Fruit fly (Drosophila melanogaster) whole organism, prepupa: ENCODE results near the gene CkIalpha.

Experiments used
- CG11902 ChIP-seq: fragments of 200-800 bp; sonication (Bioruptor generic); optimal IDR thresholded peaks from 3 replicates; lab custom pipeline; 2016; ENCODE audit warnings: missing biosample characterization, missing genetic modification characterization
- CG15336 ChIP-seq: fragments of 200-800 bp; sonication (Bioruptor generic); IDR thresholded peaks from 2 replicates; pipeline ENCODE4 v1.3.6; 2022; ENCODE audit warnings: missing biosample characterization, missing genetic modification characterization
- CG1621 ChIP-seq: fragments of 200-800 bp; sonication (Bioruptor generic); optimal IDR thresholded peaks from 3 replicates; lab custom pipeline; 2018; ENCODE audit warnings: missing biosample characterization, mild to moderate bottlenecking, missing genetic modification characterization
- CG3032 ChIP-seq: fragments of 200-800 bp; optimal IDR thresholded peaks from 2 replicates; lab custom pipeline; 2019; ENCODE audit warnings: missing biosample characterization, mild to moderate bottlenecking, missing genetic modification characterization, moderate library complexity
- CG31627 ChIP-seq: fragments of 200-800 bp; sonication (Bioruptor generic); optimal IDR thresholded peaks from 3 replicates; lab custom pipeline; 2016; ENCODE audit warnings: missing biosample characterization, missing genetic modification characterization
- CG32006 ChIP-seq: fragments of 200-800 bp; sonication (Bioruptor generic); optimal IDR thresholded peaks from 3 replicates; lab custom pipeline; 2017; ENCODE audit warnings: missing biosample characterization, mild to moderate bottlenecking, missing genetic modification characterization
- CG34406 ChIP-seq: fragments of 200-800 bp; sonication (Bioruptor generic); optimal IDR thresholded peaks from 3 replicates; lab custom pipeline; 2016; ENCODE audit warnings: missing biosample characterization, missing genetic modification characterization
- CG6163 ChIP-seq: fragments of 200-800 bp; sonication (Bioruptor generic); IDR thresholded peaks from 3 replicates; pipeline ENCODE4 v1.3.6; 2022; ENCODE audit warnings: missing biosample characterization, missing genetic modification characterization
- CG6792 ChIP-seq: fragments of 200-800 bp; sonication (Bioruptor generic); optimal IDR thresholded peaks from 3 replicates; lab custom pipeline; 2016; ENCODE audit warnings: missing biosample characterization, missing genetic modification characterization
- CG6808 ChIP-seq: fragments of 200-800 bp; sonication (Bioruptor generic); optimal IDR thresholded peaks from 3 replicates; lab custom pipeline; 2017; ENCODE audit warnings: missing biosample characterization, missing genetic modification characterization, mild to moderate bottlenecking, moderate library complexity, missing genetic modification reagents
- CG6854 ChIP-seq: fragments of 200-800 bp; sonication (Bioruptor generic); optimal IDR thresholded peaks from 2 replicates; lab custom pipeline; 2017; ENCODE audit warnings: missing biosample characterization, mild to moderate bottlenecking, missing genetic modification characterization
- CG8119 ChIP-seq: fragments of 200-800 bp; sonication (Bioruptor generic); IDR thresholded peaks from 3 replicates; pipeline ENCODE4 v1.3.6; 2022; ENCODE audit warnings: missing biosample characterization, missing genetic modification characterization
- CG8319 ChIP-seq: fragments of 200-800 bp; sonication (Bioruptor generic); optimal IDR thresholded peaks from 3 replicates; lab custom pipeline; 2016; ENCODE audit warnings: missing biosample characterization, missing genetic modification characterization
- CG8632 ChIP-seq: fragments of 200-800 bp; sonication (Bioruptor generic); optimal IDR thresholded peaks from 3 replicates; lab custom pipeline; 2016; ENCODE audit warnings: missing biosample characterization, missing genetic modification characterization
- CG9139 ChIP-seq: fragments of 200-800 bp; sonication (Bioruptor generic); optimal IDR thresholded peaks from 3 replicates; lab custom pipeline; 2017; ENCODE audit warnings: missing biosample characterization, mild to moderate bottlenecking, missing genetic modification characterization
- Eip93F ChIP-seq: fragments of 200-800 bp; sonication (Bioruptor generic); optimal IDR thresholded peaks from 2 replicates; lab custom pipeline; 2016; ENCODE audit warnings: missing biosample characterization, mild to moderate bottlenecking, missing genetic modification characterization
- Ets21C ChIP-seq: fragments of 200-800 bp; sonication (Bioruptor generic); optimal IDR thresholded peaks from 3 replicates; lab custom pipeline; 2016; ENCODE audit warnings: missing biosample characterization, missing genetic modification characterization
- Ets96B ChIP-seq: fragments of 200-800 bp; optimal IDR thresholded peaks from 2 replicates; lab custom pipeline; 2019; ENCODE audit warnings: missing biosample characterization, mild to moderate bottlenecking, missing genetic modification characterization, moderate library complexity
- Hr38 ChIP-seq: sonication (Bioruptor generic); optimal IDR thresholded peaks from 2 replicates; lab custom pipeline; 2016; ENCODE audit warnings: missing biosample characterization, missing genetic modification characterization
- Hr39 ChIP-seq: fragments of 200-800 bp; sonication (Bioruptor generic); optimal IDR thresholded peaks from 2 replicates; lab custom pipeline; 2016; ENCODE audit warnings: missing biosample characterization, missing genetic modification characterization
- Hr4 ChIP-seq: fragments of 200-800 bp; sonication (Bioruptor generic); optimal IDR thresholded peaks from 3 replicates; lab custom pipeline; 2016; ENCODE audit warnings: missing biosample characterization, missing genetic modification characterization
- Lpt ChIP-seq: fragments of 200-800 bp; sonication (Bioruptor generic); optimal IDR thresholded peaks from 3 replicates; lab custom pipeline; 2016; ENCODE audit warnings: missing biosample characterization, missing genetic modification characterization
- Met ChIP-seq: fragments of 200-800 bp; sonication (Bioruptor generic); optimal IDR thresholded peaks from 3 replicates; lab custom pipeline; 2016; ENCODE audit warnings: missing biosample characterization, missing genetic modification characterization
- OdsH ChIP-seq: fragments of 200-800 bp; sonication (Bioruptor generic); optimal IDR thresholded peaks from 3 replicates; lab custom pipeline; 2016; ENCODE audit warnings: missing biosample characterization, missing genetic modification characterization
- Sox102F ChIP-seq: fragments of 200-800 bp; sonication (Bioruptor generic); optimal IDR thresholded peaks from 2 replicates; lab custom pipeline; 2016; ENCODE audit warnings: missing biosample characterization, mild to moderate bottlenecking, missing genetic modification characterization
- achi ChIP-seq: fragments of 200-800 bp; sonication (Bioruptor generic); optimal IDR thresholded peaks from 3 replicates; lab custom pipeline; 2016; ENCODE audit warnings: missing biosample characterization, missing genetic modification characterization
- acj6 ChIP-seq: fragments of 200-800 bp; sonication (Bioruptor generic); optimal IDR thresholded peaks from 3 replicates; lab custom pipeline; 2016; ENCODE audit warnings: missing biosample characterization, missing genetic modification characterization
- cyc ChIP-seq: fragments of 200-800 bp; sonication (Bioruptor generic); optimal IDR thresholded peaks from 3 replicates; lab custom pipeline; 2016; ENCODE audit warnings: missing biosample characterization, missing genetic modification characterization
- dac ChIP-seq: fragments of 200-800 bp; sonication (Bioruptor generic); optimal IDR thresholded peaks from 2 replicates; lab custom pipeline; 2017; ENCODE audit warnings: missing biosample characterization, mild to moderate bottlenecking, missing genetic modification characterization
- dsx ChIP-seq: fragments of 200-800 bp; optimal IDR thresholded peaks from 3 replicates; lab custom pipeline; 2019; ENCODE audit warnings: missing biosample characterization, mild to moderate bottlenecking, missing genetic modification characterization, moderate library complexity; ENCODE audit not compliant: poor library complexity, severe bottlenecking
- eg ChIP-seq: fragments of 200-800 bp; sonication (Bioruptor generic); IDR thresholded peaks from 3 replicates; pipeline ENCODE4 v1.3.6; 2022; ENCODE audit warnings: missing biosample characterization, missing genetic modification characterization
- esn ChIP-seq: fragments of 200-800 bp; sonication (Bioruptor generic); optimal IDR thresholded peaks from 2 replicates; lab custom pipeline; 2016; ENCODE audit warnings: missing biosample characterization, mild to moderate bottlenecking, missing genetic modification characterization, moderate library complexity
- fd59A ChIP-seq: fragments of 200-800 bp; sonication (Bioruptor generic); optimal IDR thresholded peaks from 2 replicates; lab custom pipeline; 2017; ENCODE audit warnings: missing biosample characterization, mild to moderate bottlenecking, missing genetic modification characterization, missing genetic modification reagents
- fkh ChIP-seq: fragments of 200-800 bp; sonication (Bioruptor generic); optimal IDR thresholded peaks from 3 replicates; lab custom pipeline; 2017; ENCODE audit warnings: missing biosample characterization, mild to moderate bottlenecking, missing genetic modification characterization, moderate library complexity
- lz ChIP-seq: fragments of 200-800 bp; sonication (Bioruptor generic); optimal IDR thresholded peaks from 3 replicates; lab custom pipeline; 2016; ENCODE audit warnings: missing biosample characterization, missing genetic modification characterization
- pdm3 ChIP-seq: fragments of 200-800 bp; sonication (Bioruptor generic); optimal IDR thresholded peaks from 3 replicates; lab custom pipeline; 2016; ENCODE audit warnings: missing biosample characterization, missing genetic modification characterization
- salr ChIP-seq, 2 experiments: fragments of 200-800 bp; sonication (Bioruptor generic); optimal IDR thresholded peaks; 3 replicates each; lab custom pipeline; 2016 to 2018; ENCODE audit warnings: missing biosample characterization in 2 of 2, missing genetic modification characterization in 2 of 2, mild to moderate bottlenecking in 1 of 2
- spab ChIP-seq: fragments of 200-800 bp; sonication (Bioruptor generic); optimal IDR thresholded peaks from 2 replicates; lab custom pipeline; 2017; ENCODE audit warnings: missing biosample characterization, mild to moderate bottlenecking, missing genetic modification characterization, missing genetic modification reagents
- ss ChIP-seq, 2 experiments: fragments of 200-800 bp; sonication (Bioruptor generic); optimal IDR thresholded peaks; 2 replicates in 1 of 2; 3 replicates in 1 of 2; lab custom pipeline; 2017 to 2018; ENCODE audit warnings: mild to moderate bottlenecking in 2 of 2, missing biosample characterization in 2 of 2, missing genetic modification characterization in 2 of 2, moderate library complexity in 1 of 2
- svp ChIP-seq: fragments of 200-800 bp; sonication (Bioruptor generic); peaks from one replicate; lab custom pipeline; 2016; ENCODE audit warnings: missing biosample characterization, missing genetic modification characterization
- topi ChIP-seq: fragments of 200-800 bp; sonication (Bioruptor generic); optimal IDR thresholded peaks from 3 replicates; lab custom pipeline; 2016; ENCODE audit warnings: missing biosample characterization, missing genetic modification characterization
- vri ChIP-seq: fragments of 200-800 bp; sonication (Bioruptor generic); optimal IDR thresholded peaks from 3 replicates; lab custom pipeline; 2016; ENCODE audit warnings: missing biosample characterization, mild to moderate bottlenecking, missing genetic modification characterization

CkIalpha gene

DNA sequence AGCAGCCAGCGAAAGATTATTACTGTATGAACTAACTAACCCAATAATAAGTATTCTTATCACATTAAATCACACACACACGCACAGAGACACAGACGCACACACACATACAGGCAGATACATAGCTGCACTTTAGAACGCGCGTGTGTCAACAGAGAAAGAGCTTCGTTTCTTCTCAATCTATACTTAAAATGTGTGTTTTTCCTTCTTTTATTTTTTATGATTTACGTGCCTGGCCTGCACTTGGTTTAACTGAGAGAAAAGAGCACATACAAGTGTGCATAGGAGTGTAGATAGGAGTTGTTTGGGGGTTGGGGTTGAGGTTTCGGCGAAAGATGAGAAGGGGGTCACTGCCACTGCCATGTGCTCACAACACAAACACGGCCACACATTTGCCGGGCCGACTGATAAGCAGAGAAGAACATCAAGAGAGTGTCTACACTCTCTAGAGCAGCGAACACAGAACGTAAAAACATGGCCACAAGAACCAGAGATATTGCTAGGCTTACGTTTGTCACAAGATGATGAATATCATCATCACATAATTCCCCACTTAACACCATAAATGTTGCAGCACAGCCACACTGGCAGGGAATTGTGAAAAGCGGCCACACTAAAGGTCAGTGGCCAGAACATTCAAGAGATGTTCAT, 14.3 kb downstream of the CkIalpha start (continued):
- no peak for TF ChIP-seq Lpt (GFP tag; lab: Kevin White, UChicago)
- no peak for TF ChIP-seq dac (GFP tag; lab: Kevin White, UChicago)
- no peak for TF ChIP-seq spab
- no peak for TF ChIP-seq topi (GFP tag; lab: Kevin White, UChicago)
- TF ChIP-seq CG6854 (GFP tag; lab: Kevin White, UChicago), result no peak
- TF ChIP-seq CG15336, result peak; percentile 28; the same call in 1 of the 2 replicates
- TF ChIP-seq lz (GFP tag; lab: Kevin White, UChicago), result no peak
- TF ChIP-seq Met, result no peak
- TF ChIP-seq CG31627, result no peak
- TF ChIP-seq fd59A, result no peak
- no peak for TF ChIP-seq achi
- TF ChIP-seq dsx, result peak; percentile 10
- no peak for TF ChIP-seq CG8119 (GFP tag; lab: Robert Waterston, UW)
- no peak for TF ChIP-seq Sox102F
- TF ChIP-seq vri, result peak; percentile 47
- no peak for TF ChIP-seq CG8319 (GFP tag; lab: Kevin White, UChicago)
- no peak for TF ChIP-seq CG6792 (GFP tag; lab: Kevin White, UChicago)
- TF ChIP-seq Ets21C (GFP tag; lab: Kevin White, UChicago), result no peak
- no peak for TF ChIP-seq acj6 (GFP tag; lab: Kevin White, UChicago)
- TF ChIP-seq Hr4 (GFP tag; lab: Kevin White, UChicago), result no peak
- TF ChIP-seq ss (GFP tag; optimal IDR thresholded peaks at IDR 0.05; lab: Kevin White, UChicago), result peak; percentile 26 to 61
- no peak for TF ChIP-seq CG8632 (GFP tag; lab: Kevin White, UChicago)
- peak; percentile 71 for TF ChIP-seq fkh (GFP tag; lab: Kevin White, UChicago)
- no peak for TF ChIP-seq CG32006 (GFP tag; lab: Kevin White, UChicago)
- peak; percentile 31 for TF ChIP-seq CG6808 (GFP tag; lab: Kevin White, UChicago)
- no peak for TF ChIP-seq salr (GFP tag; optimal IDR thresholded peaks at IDR 0.05; lab: Kevin White, UChicago)
- peak; percentile 10; the same call in 1 of the 3 replicates for TF ChIP-seq CG6163
- TF ChIP-seq Hr38 (GFP tag; lab: Kevin White, UChicago), result no peak
- no peak for TF ChIP-seq Hr39 (GFP tag; lab: Kevin White, UChicago)
- no peak for TF ChIP-seq eg (GFP tag; lab: Robert Waterston, UW)
- no peak for TF ChIP-seq pdm3 (GFP tag; lab: Kevin White, UChicago)
- no peak for TF ChIP-seq cyc (GFP tag; lab: Kevin White, UChicago)
- TF ChIP-seq Eip93F (GFP tag; lab: Kevin White, UChicago), result no peak
- TF ChIP-seq, all 60 proteins: peak for 9

DNA sequence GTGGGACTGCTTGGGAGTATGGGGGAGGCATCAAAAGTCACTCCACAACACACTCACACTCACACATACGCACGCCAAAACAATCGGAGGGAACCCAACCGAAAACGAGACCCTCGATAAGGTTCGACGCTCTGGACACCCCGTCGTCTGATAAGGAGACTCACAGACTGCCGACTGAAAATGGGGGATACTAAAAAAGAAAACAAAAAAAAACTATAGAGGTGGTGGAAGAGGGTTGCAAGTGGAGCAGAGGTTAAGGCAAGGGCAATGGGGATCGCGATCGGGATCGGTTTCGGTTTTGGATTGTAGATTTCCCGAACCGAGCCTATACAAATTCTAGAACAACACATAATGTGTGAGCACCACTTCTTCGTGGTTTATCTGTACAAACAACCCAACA, 15.3 kb downstream of the CkIalpha start:
- TF ChIP-seq CG6163 (no peak), OdsH (no peak), CG1621 (tag; lab: Kevin White, UChicago) (no peak), pdm3 (GFP tag; lab: Kevin White, UChicago) (no peak), Eip93F (GFP tag; lab: Kevin White, UChicago) (no peak), fkh (GFP tag; lab: Kevin White, UChicago) (peak; percentile 32), CG6854 (GFP tag; lab: Kevin White, UChicago) (no peak), CG11902 (GFP tag; lab: Kevin White, UChicago) (no peak), CG15336 (no peak), achi (no peak), Ets96B (tag; lab: Kevin White, UChicago) (no peak), CG9139 (GFP tag; lab: Kevin White, UChicago) (no peak), Hr39 (GFP tag; lab: Kevin White, UChicago) (no peak), ss (GFP tag; optimal IDR thresholded peaks at IDR 0.05; lab: Kevin White, UChicago) (no peak), vri (peak; percentile 51), CG34406 (GFP tag; lab: Kevin White, UChicago) (no peak), esn (GFP tag; lab: Kevin White, UChicago) (no peak), CG6808 (GFP tag; lab: Kevin White, UChicago) (no peak), CG32006 (GFP tag; lab: Kevin White, UChicago) (no peak), CG3032 (no peak), svp (GFP tag; lab: Kevin White, UChicago) (peak; percentile 98), CG31627 (no peak)
